Worm (Caenorhabditis elegans): ENCODE measurements around the gene C14C6.6.

DNA sequence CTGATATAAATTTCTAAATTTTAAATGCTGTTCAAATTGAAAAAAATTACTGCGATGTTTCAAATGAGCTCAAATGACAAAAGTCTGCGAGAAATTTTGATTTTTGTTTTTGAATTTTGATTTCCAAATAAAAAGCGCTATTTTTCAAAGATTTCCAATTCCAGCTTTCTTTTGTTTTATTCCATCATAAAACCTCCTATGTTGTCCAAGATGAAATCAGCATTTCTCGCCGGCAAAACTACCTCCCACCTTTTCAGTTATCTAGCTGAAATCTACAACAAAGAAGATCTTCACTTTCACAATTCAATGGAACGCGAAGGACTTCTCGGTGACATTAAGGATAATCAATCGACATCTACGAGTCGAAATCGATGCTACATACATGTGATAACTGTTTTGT is 31.1 kb upstream of the C14C6.6 start, which contains the start of gene K06H6.4:
- TF ChIP-seq nfya-1 (tag; optimal IDR thresholded peaks at IDR 0.05) (no peak), ceh-24 (tag; optimal IDR thresholded peaks at IDR 0.05) (no peak), ama-1 (optimal IDR thresholded peaks at IDR 0.05) (no peak), fkh-10 (GFP tag; optimal IDR thresholded peaks at IDR 0.05) (no peak), tbx-2 (tag; optimal IDR thresholded peaks at IDR 0.05) (no peak)

All from whole organism, late embryonic.